Fruit fly (Drosophila melanogaster): ENCODE data around the gene jvl.
A peak's percentile ranks its signal among the peaks of the same experiment; 100 is the strongest.

The jvl gene

DNA sequence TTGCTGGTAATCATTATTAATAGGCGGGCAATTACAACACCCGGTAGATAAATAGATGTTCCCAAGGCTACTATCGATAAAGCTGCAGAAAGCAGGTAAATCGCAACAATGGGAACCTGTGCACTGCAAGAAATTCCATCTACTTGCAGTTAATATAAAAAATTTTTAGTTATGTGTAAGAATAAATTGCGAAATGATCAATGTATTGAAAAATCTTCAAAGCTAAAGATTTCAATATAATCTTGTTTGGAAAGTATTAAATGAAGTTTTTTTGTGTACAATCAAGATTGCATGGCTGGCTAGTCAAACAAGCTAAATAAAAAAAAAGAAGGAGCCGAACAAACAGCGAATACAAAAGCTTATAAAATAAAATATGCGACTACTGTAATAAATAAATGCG lies 34.0 kb downstream of the jvl start (continued):
- TF ChIP-seq Drgx (GFP tag; IDR thresholded peaks at IDR 0.05): peak; percentile 73
- no peak for TF ChIP-seq CG14667 (GFP tag; IDR thresholded peaks at IDR 0.05)
- no peak for TF ChIP-seq fd64A (GFP tag; optimal IDR thresholded peaks at IDR 0.05)
- TF ChIP-seq sens (GFP tag): peak; percentile 70
- TF ChIP-seq h (optimal IDR thresholded peaks at IDR 0.05): no peak
- no peak for TF ChIP-seq CG8388 (GFP tag; optimal IDR thresholded peaks at IDR 0.05)
- no peak for TF ChIP-seq ash1 (GFP tag; optimal IDR thresholded peaks at IDR 0.05)
- TF ChIP-seq Optix (GFP tag; IDR thresholded peaks at IDR 0.05): no peak
- peak; percentile 7 for TF ChIP-seq gem (tag; optimal IDR thresholded peaks at IDR 0.05)
- no peak for TF ChIP-seq Stat92E (GFP tag; optimal IDR thresholded peaks at IDR 0.05)
- no peak for TF ChIP-seq nmo (GFP tag; optimal IDR thresholded peaks at IDR 0.05)
- TF ChIP-seq CG7271 (tag; optimal IDR thresholded peaks at IDR 0.05): no peak
- TF ChIP-seq HmgD (GFP tag; optimal IDR thresholded peaks at IDR 0.05): no peak
- no peak for TF ChIP-seq CG3281 (GFP tag; optimal IDR thresholded peaks at IDR 0.05)
- no peak for TF ChIP-seq Mrtf (GFP tag; IDR thresholded peaks at IDR 0.05)
- no peak for TF ChIP-seq sug (tag; optimal IDR thresholded peaks at IDR 0.05)
- no peak for TF ChIP-seq slp2 (GFP tag; optimal IDR thresholded peaks at IDR 0.05)
- TF ChIP-seq gt (GFP tag; IDR thresholded peaks at IDR 0.05): no peak
- TF ChIP-seq Taf1 (GFP tag; IDR thresholded peaks at IDR 0.05): no peak

dm6 chr3R:14779733-14780278 lies 38.4 kb downstream of the jvl start:
- 0 out of 3 replicates have a peak, but pooled peaks have one; percentile 13 for TF ChIP-seq row (GFP tag; IDR thresholded peaks at IDR 0.05)
- TF ChIP-seq Doc2 (GFP tag; IDR thresholded peaks at IDR 0.05): no peak
- TF ChIP-seq CG5245 (GFP tag; optimal IDR thresholded peaks at IDR 0.05): no peak
- TF ChIP-seq Ptx1 (GFP tag; IDR thresholded peaks at IDR 0.05): no peak
- TF ChIP-seq Adf1 (GFP tag; IDR thresholded peaks at IDR 0.05): no peak
- no peak for TF ChIP-seq ewg (GFP tag; optimal IDR thresholded peaks at IDR 0.05)
- no peak for TF ChIP-seq CG6813 (GFP tag; optimal IDR thresholded peaks at IDR 0.05)
- no peak for TF ChIP-seq Dip2 (GFP tag; IDR thresholded peaks at IDR 0.05)
- TF ChIP-seq Optix (GFP tag; IDR thresholded peaks at IDR 0.05): no peak
- TF ChIP-seq Dip3 (GFP tag; optimal IDR thresholded peaks at IDR 0.05): no peak
- TF ChIP-seq z (GFP tag; IDR thresholded peaks at IDR 0.05): no peak
- TF ChIP-seq gsb-n (tag; optimal IDR thresholded peaks at IDR 0.05): peak; percentile 1
- no peak for TF ChIP-seq Usf (GFP tag; optimal IDR thresholded peaks at IDR 0.05)
- TF ChIP-seq tup (GFP tag; optimal IDR thresholded peaks at IDR 0.05): no peak
- TF ChIP-seq Hr51 (GFP tag; optimal IDR thresholded peaks at IDR 0.05): peak in 1 of 2 experiments; percentile 15
- TF ChIP-seq dpn (GFP tag; optimal IDR thresholded peaks at IDR 0.05): no peak
- TF ChIP-seq gem (tag; optimal IDR thresholded peaks at IDR 0.05): peak; percentile 47
- no peak for TF ChIP-seq CG1602 (GFP tag; optimal IDR thresholded peaks at IDR 0.05)
- no peak for TF ChIP-seq Mes4 (GFP tag; optimal IDR thresholded peaks at IDR 0.05)
- no peak for TF ChIP-seq pum (GFP tag; optimal IDR thresholded peaks at IDR 0.05)
- peak; percentile 21 for TF ChIP-seq CG7839 (tag; optimal IDR thresholded peaks at IDR 0.05)
- TF ChIP-seq Deaf1 (tag; optimal IDR thresholded peaks at IDR 0.05): no peak
- peak; percentile 14 for TF ChIP-seq CG8388 (GFP tag; optimal IDR thresholded peaks at IDR 0.05)
- no peak for TF ChIP-seq CG3726 (GFP tag; IDR thresholded peaks at IDR 0.05)
- TF ChIP-seq ATbp (GFP tag; optimal IDR thresholded peaks at IDR 0.05): peak; percentile 9
- TF ChIP-seq CG18476 (GFP tag; optimal IDR thresholded peaks at IDR 0.05): no peak
- peak; percentile 26 for TF ChIP-seq Ssrp (tag; optimal IDR thresholded peaks at IDR 0.05)
- TF ChIP-seq CrebB (tag; optimal IDR thresholded peaks at IDR 0.05): no peak
- TF ChIP-seq CG5953 (GFP tag; IDR thresholded peaks at IDR 0.05): no peak
- no peak for TF ChIP-seq CG4424 (GFP tag; optimal IDR thresholded peaks at IDR 0.05)
- TF ChIP-seq CG11504 (tag; optimal IDR thresholded peaks at IDR 0.05): peak; percentile 29
- TF ChIP-seq CG12744 (GFP tag; optimal IDR thresholded peaks at IDR 0.05): no peak
- peak; percentile 55 for TF ChIP-seq Blimp-1 (GFP tag; optimal IDR thresholded peaks at IDR 0.05)
- 0 out of 3 replicates have a peak, but pooled peaks have one; percentile 24 for TF ChIP-seq CG17361 (GFP tag; IDR thresholded peaks at IDR 0.05)
- TF ChIP-seq CG3995 (GFP tag; optimal IDR thresholded peaks at IDR 0.05): no peak

Measured in whole organism, embryonic.